Fruit fly (Drosophila melanogaster): Measurements from ENCODE around the gene CG42258.

- peak; percentile 34 for TF ChIP-seq woc (GFP tag; optimal IDR thresholded peaks at IDR 0.05)
- TF ChIP-seq Myc (optimal IDR thresholded peaks at IDR 0.05) = peak; percentile 73
- TF ChIP-seq jim (GFP tag; optimal IDR thresholded peaks at IDR 0.05) = no peak
- peak; percentile 68 for TF ChIP-seq psq (GFP tag; optimal IDR thresholded peaks at IDR 0.05)
- TF ChIP-seq fru (GFP tag; optimal IDR thresholded peaks at IDR 0.05) = no peak
- TF ChIP-seq tai (GFP tag; optimal IDR thresholded peaks at IDR 0.05) = no peak
- no peak for TF ChIP-seq Abd-B (GFP tag; optimal IDR thresholded peaks at IDR 0.05)
- TF ChIP-seq Vsx2 (GFP tag; optimal IDR thresholded peaks at IDR 0.05; ENCODE audit: partially characterized antibody) = no peak
- TF ChIP-seq sv (GFP tag; optimal IDR thresholded peaks at IDR 0.05) = no peak
- TF ChIP-seq GATAd (GFP tag; optimal IDR thresholded peaks at IDR 0.05) = no peak
- no peak for TF ChIP-seq pan (optimal IDR thresholded peaks at IDR 0.05)
- TF ChIP-seq Sp1 (GFP tag; optimal IDR thresholded peaks at IDR 0.05) = no peak
Measured at dm6 chrX:12496930-12497329, 33.6 kb downstream of the CG42258 start, which contains the start of gene mdu.

Measured in whole organism, wandering third instar larva.